Worm (Caenorhabditis elegans) whole organism, L2 larva: Measurements from ENCODE around the gene jun-1.

ENCODE experiments used
- C34F6.9 ChIP-seq: fragments of 150-350 bp; optimal IDR thresholded peaks from 2 replicates; lab custom pipeline; 2014; ENCODE audit warnings: missing biosample characterization, missing genetic modification characterization
- F13H6.1 ChIP-seq: sonication (generic microtip); optimal IDR thresholded peaks from 2 replicates; lab custom pipeline; 2016; ENCODE audit warnings: missing genetic modification characterization, missing compliant biosample characterization
- aly-2 ChIP-seq: fragments of 150-350 bp; optimal IDR thresholded peaks from 2 replicates; lab custom pipeline; 2014; ENCODE audit warnings: missing biosample characterization, missing genetic modification characterization
- ama-1 ChIP-seq: fragments of 150-350 bp; optimal IDR thresholded peaks from 2 replicates; lab custom pipeline; 2018; ENCODE audit warnings: inconsistent platforms
- blmp-1 ChIP-seq: sonication (generic microtip); optimal IDR thresholded peaks from 2 replicates; lab custom pipeline; 2017; ENCODE audit warnings: missing genetic modification characterization, mild to moderate bottlenecking, missing compliant biosample characterization, antibody characterized with exemption, moderate library complexity; ENCODE audit not compliant: insufficient read depth
- ceh-16 ChIP-seq: fragments of 150-350 bp; optimal IDR thresholded peaks from 2 replicates; lab custom pipeline; 2014; ENCODE audit warnings: missing biosample characterization, missing genetic modification characterization
- dmd-4 ChIP-seq: sonication (generic microtip); optimal IDR thresholded peaks from 2 replicates; lab custom pipeline; 2017; ENCODE audit warnings: missing biosample characterization, missing genetic modification characterization
- elt-3 ChIP-seq: sonication (generic microtip); optimal IDR thresholded peaks from 2 replicates; lab custom pipeline; 2017; ENCODE audit warnings: missing biosample characterization, missing genetic modification characterization
- fos-1 ChIP-seq: fragments of 150-350 bp; optimal IDR thresholded peaks from 2 replicates; lab custom pipeline; 2014; ENCODE audit warnings: missing biosample characterization, missing genetic modification characterization
- gmeb-1 ChIP-seq: fragments of 150-350 bp; optimal IDR thresholded peaks from 2 replicates; lab custom pipeline; 2014; ENCODE audit warnings: missing biosample characterization, missing genetic modification characterization
- lin-11 ChIP-seq: fragments of 150-350 bp; sonication (generic microtip); optimal IDR thresholded peaks from 2 replicates; lab custom pipeline; 2014; ENCODE audit warnings: missing biosample characterization, missing genetic modification characterization, inconsistent platforms, mixed read lengths
- lin-13 ChIP-seq: fragments of 150-350 bp; optimal IDR thresholded peaks from 2 replicates; lab custom pipeline; 2014; ENCODE audit warnings: missing biosample characterization, missing genetic modification reagents, missing genetic modification characterization
- lin-39 ChIP-seq: fragments of 150-350 bp; optimal IDR thresholded peaks from 2 replicates; lab custom pipeline; 2014; ENCODE audit warnings: missing biosample characterization, missing genetic modification reagents, missing genetic modification characterization
- lsy-2 ChIP-seq, 2 experiments: fragments of 150-350 bp in 1 of 2; sonication (generic microtip) in 1 of 2; optimal IDR thresholded peaks; 2 replicates each; lab custom pipeline; 2014 to 2017; ENCODE audit warnings: missing biosample characterization in 2 of 2, missing genetic modification characterization in 2 of 2
- mab-5 ChIP-seq: fragments of 150-350 bp; optimal IDR thresholded peaks from 2 replicates; lab custom pipeline; 2014; ENCODE audit warnings: missing biosample characterization, missing genetic modification characterization
- mbf-1 ChIP-seq: sonication (generic microtip); optimal IDR thresholded peaks from 2 replicates; lab custom pipeline; 2017; ENCODE audit warnings: missing biosample characterization, missing genetic modification characterization
- mdl-1 ChIP-seq, 2 experiments: fragments of 150-350 bp in 1 of 2; sonication (generic microtip) in 1 of 2; optimal IDR thresholded peaks; 2 replicates each; lab custom pipeline; 2017; ENCODE audit warnings: missing biosample characterization in 2 of 2, missing genetic modification characterization in 2 of 2
- nhr-10 ChIP-seq: sonication (generic microtip); optimal IDR thresholded peaks from 2 replicates; lab custom pipeline; 2017; ENCODE audit warnings: missing biosample characterization, missing genetic modification characterization
- nhr-11 ChIP-seq: fragments of 150-350 bp; optimal IDR thresholded peaks from 2 replicates; lab custom pipeline; 2014; ENCODE audit warnings: missing biosample characterization, missing genetic modification characterization
- nhr-12 ChIP-seq: fragments of 150-350 bp; optimal IDR thresholded peaks from 2 replicates; lab custom pipeline; 2014; ENCODE audit warnings: missing biosample characterization, missing genetic modification characterization
- nhr-129 ChIP-seq: fragments of 150-350 bp; optimal IDR thresholded peaks from 2 replicates; lab custom pipeline; 2014; ENCODE audit warnings: missing biosample characterization, missing genetic modification characterization
- nhr-21 ChIP-seq: fragments of 150-350 bp; optimal IDR thresholded peaks from 2 replicates; lab custom pipeline; 2014; ENCODE audit warnings: missing biosample characterization, missing genetic modification characterization
- nhr-25 ChIP-seq: fragments of 150-350 bp; sonication (generic microtip); optimal IDR thresholded peaks from 3 replicates; lab custom pipeline; 2014; ENCODE audit warnings: missing biosample characterization, missing genetic modification characterization
- nhr-6 ChIP-seq: fragments of 150-350 bp; optimal IDR thresholded peaks from 2 replicates; lab custom pipeline; 2014; ENCODE audit warnings: missing biosample characterization, missing genetic modification characterization
- skn-1 ChIP-seq: sonication (generic microtip); optimal IDR thresholded peaks from 2 replicates; lab custom pipeline; 2017; ENCODE audit warnings: missing biosample characterization, missing genetic modification characterization
- sma-9 ChIP-seq, 2 experiments: fragments of 150-350 bp in 1 of 2; sonication (generic microtip) in 1 of 2; optimal IDR thresholded peaks; 2 replicates each; lab custom pipeline; 2014 to 2016; ENCODE audit warnings: missing genetic modification characterization in 2 of 2, mild to moderate bottlenecking in 1 of 2, missing biosample characterization in 1 of 2, missing compliant biosample characterization in 1 of 2, missing genetic modification reagents in 1 of 2, moderate library complexity in 1 of 2
- unc-55 ChIP-seq: fragments of 150-350 bp; sonication (generic microtip); optimal IDR thresholded peaks from 3 replicates; lab custom pipeline; 2014; ENCODE audit warnings: missing biosample characterization, missing genetic modification reagents, missing genetic modification characterization
- unc-62 ChIP-seq: fragments of 150-350 bp; optimal IDR thresholded peaks from 2 replicates; lab custom pipeline; 2014; ENCODE audit warnings: missing biosample characterization, missing genetic modification reagents, missing genetic modification characterization
- zag-1 ChIP-seq: fragments of 150-350 bp; optimal IDR thresholded peaks from 2 replicates; lab custom pipeline; 2014; ENCODE audit warnings: missing biosample characterization, missing genetic modification characterization
- ztf-11 ChIP-seq: sonication (generic microtip); optimal IDR thresholded peaks from 2 replicates; lab custom pipeline; 2017; ENCODE audit warnings: missing biosample characterization, missing genetic modification characterization
- ztf-4 ChIP-seq: fragments of 150-350 bp; optimal IDR thresholded peaks from 2 replicates; lab custom pipeline; 2014; ENCODE audit warnings: missing biosample characterization, missing genetic modification characterization

jun-1 gene

DNA sequence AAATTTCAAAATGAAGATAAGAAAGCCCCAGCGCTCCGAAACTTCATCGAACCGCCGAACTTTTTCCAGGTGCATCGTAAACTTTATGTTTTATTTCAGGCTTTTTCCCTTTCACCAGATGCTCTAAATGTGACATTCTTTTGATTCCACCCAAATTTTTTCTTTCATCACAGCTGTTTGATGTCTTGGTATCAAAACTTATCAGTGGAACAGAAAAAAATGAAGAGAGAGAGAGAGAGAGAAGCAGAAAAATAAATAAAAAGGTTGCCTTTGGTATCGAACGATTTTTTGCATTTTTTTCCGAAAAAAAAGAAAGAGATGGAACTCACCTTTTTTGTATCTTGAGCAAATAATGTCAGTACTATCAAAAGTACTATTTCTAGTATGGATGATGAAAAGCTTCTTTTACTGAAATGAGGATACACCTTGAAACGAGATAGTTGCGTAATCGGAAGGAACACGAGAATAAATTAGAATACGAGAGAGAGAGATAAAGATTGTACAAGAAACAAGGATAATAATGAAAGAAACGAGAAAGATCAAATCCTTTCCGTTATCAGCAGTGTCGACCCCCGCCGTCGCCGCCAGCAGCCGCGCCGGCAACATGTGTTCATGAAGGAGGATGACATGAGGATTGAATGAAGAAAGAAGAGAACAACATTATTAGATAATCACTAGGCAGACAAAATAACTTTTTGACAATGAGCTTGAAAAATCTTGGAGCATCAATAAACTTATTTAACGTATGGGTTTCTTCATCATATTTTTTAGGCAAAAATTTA is 36.7 kb upstream of the jun-1 start:
- TF ChIP-seq aly-2 (tag; lab: Kevin White, UChicago) (no peak), lin-13 (GFP tag; lab: Kevin White, UChicago) (no peak), unc-55 (GFP tag; lab: Kevin White, UChicago) (no peak), sma-9 (GFP tag; optimal IDR thresholded peaks at IDR 0.05; lab: Kevin White, UChicago) (peak; percentile 70), sma-9 (tag; optimal IDR thresholded peaks at IDR 0.05; lab: Kevin White, UChicago) (no peak), F13H6.1 (tag; lab: Kevin White, UChicago) (peak; percentile 3), lsy-2 (tag; optimal IDR thresholded peaks at IDR 0.05; lab: Kevin White, UChicago) (peak in 1 of 2 experiments; percentile 5), fos-1 (tag; lab: Kevin White, UChicago) (peak; percentile 37), nhr-129 (tag; lab: Kevin White, UChicago) (no peak), nhr-25 (tag; lab: Kevin White, UChicago) (no peak), nhr-12 (tag; lab: Kevin White, UChicago) (no peak), ama-1 (no peak)

DNA sequence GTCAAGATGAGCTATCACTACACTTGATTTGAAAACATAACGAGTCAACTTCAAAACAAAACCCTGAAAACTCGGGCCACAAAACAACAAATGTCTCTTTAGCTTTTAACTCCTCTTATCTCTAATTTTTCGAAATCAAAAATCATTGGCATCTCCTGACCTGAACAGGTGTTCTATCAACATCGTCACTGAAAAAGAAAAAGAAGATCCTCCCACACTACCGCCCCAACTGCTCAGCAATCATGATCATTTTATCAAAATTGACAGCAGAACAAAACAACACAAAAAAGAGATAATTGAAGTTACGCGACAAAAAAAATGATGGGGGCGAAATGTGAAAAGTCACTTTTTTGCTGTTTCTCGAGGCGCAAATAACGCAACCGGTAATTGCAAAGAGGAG is 34.6 kb upstream of the jun-1 start:
- TF ChIP-seq ama-1 (no peak), nhr-10 (tag; lab: Kevin White, UChicago) (no peak), nhr-129 (tag; lab: Kevin White, UChicago) (peak; percentile 15), skn-1 (tag; lab: Kevin White, UChicago) (no peak), F13H6.1 (tag; lab: Kevin White, UChicago) (peak; percentile 53), mab-5 (tag; lab: Kevin White, UChicago) (no peak), C34F6.9 (tag; lab: Kevin White, UChicago) (peak; percentile 42)
- TF ChIP-seq, all 48 proteins: peak for 3

DNA sequence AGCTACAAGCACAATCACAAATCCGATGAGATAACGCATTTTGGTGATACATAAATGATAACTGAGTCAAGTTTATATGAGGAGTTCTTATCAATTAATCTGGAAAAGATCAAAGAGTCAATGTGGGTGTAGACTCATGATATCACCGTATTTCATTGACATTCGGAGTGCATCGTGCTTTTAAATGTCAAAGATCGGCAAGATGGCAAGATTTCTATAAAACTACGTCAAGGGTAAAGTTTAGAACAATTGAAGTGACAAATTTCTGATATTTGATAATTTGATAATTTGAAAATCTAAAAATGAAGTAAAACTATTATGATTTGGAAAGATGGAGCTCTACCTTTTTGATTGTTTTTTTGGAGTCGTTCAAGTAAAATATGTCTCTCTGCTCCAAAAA is 29.9 kb upstream of the jun-1 start, which contains the start of gene sysm-1:
Gene sysm-1 (minus strand): TSS at position 101 of the 400 bp plus-strand sequence.
- no peak for TF ChIP-seq ztf-11 (tag; lab: Kevin White, UChicago)
- TF ChIP-seq lin-39 = no peak
- TF ChIP-seq nhr-21 (tag; lab: Kevin White, UChicago) = no peak
- no peak for TF ChIP-seq F13H6.1 (tag; lab: Kevin White, UChicago)

DNA sequence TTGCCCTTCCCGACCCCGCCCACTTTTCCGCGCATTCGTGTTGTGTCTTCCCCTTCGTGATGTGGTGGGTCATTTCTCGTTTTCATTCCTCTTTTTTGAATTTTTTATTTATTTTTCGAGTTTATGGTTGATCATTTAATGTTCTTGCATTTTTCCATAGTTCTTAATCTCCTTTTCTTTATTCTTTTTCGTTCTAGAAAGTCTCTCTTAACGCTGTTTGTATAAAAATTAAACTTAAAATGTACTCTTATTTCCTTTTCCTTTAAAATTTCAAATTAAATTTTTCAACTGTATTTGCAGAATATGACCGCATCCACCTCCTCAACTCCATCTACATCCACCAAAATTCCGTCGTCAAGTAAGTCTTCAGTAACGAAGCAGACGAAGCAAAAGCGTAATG is 26.6 kb upstream of the jun-1 start, which contains the start of gene hlh-3:
Gene hlh-3 (plus strand): TSS at position 301 of the 400 bp plus-strand sequence.
- TF ChIP-seq nhr-6 (tag; lab: Kevin White, UChicago) = no peak
- TF ChIP-seq ceh-16 = no peak
- no peak for TF ChIP-seq fos-1 (tag; lab: Kevin White, UChicago)
- no peak for TF ChIP-seq unc-62
- TF ChIP-seq blmp-1 (tag; lab: Kevin White, UChicago) = no peak
- TF ChIP-seq, all 48 proteins: peak for 0

DNA sequence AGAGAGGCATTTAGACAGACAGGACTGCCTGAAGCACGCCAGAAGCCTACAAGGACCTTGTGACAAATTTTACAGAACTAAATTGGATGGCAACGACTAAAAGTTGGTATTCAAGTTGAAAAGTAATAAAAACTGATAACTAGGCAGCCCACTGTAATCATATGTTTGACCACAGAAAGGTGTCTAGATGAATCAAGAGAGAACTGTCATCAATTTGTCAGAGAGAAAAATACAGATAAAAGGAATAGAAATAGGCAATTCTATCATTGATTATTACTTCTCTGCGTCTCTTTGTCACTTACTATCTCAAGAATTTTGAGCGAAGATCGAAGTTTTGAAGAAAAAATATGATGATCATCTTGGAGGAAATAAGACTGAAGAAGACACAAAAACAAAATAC is 20.0 kb upstream of the jun-1 start:
- TF ChIP-seq mdl-1 (tag; optimal IDR thresholded peaks at IDR 0.05; lab: Kevin White, UChicago) (no peak), sma-9 (GFP tag; optimal IDR thresholded peaks at IDR 0.05; lab: Kevin White, UChicago) (peak; percentile 28), sma-9 (tag; optimal IDR thresholded peaks at IDR 0.05; lab: Kevin White, UChicago) (no peak), lin-13 (GFP tag; lab: Kevin White, UChicago) (no peak), lin-11 (tag; lab: Kevin White, UChicago) (no peak), zag-1 (no peak), aly-2 (tag; lab: Kevin White, UChicago) (no peak), nhr-129 (tag; lab: Kevin White, UChicago) (no peak), nhr-25 (tag; lab: Kevin White, UChicago) (peak; percentile 10), elt-3 (tag; lab: Kevin White, UChicago) (no peak), ztf-4 (tag; lab: Kevin White, UChicago) (no peak), fos-1 (tag; lab: Kevin White, UChicago) (peak; percentile 92), lsy-2 (tag; optimal IDR thresholded peaks at IDR 0.05; lab: Kevin White, UChicago) (no peak), mbf-1 (tag; lab: Kevin White, UChicago) (no peak), gmeb-1 (no peak), dmd-4 (tag; lab: Kevin White, UChicago) (no peak), unc-55 (GFP tag; lab: Kevin White, UChicago) (no peak), nhr-11 (tag; lab: Kevin White, UChicago) (no peak), blmp-1 (tag; lab: Kevin White, UChicago) (no peak)
